Fruit fly (Drosophila melanogaster): Measurements from ENCODE around the gene Nubp2.

Nubp2 gene

dm6 chr3L:20507552-20507951 is 18.8 kb upstream of the Nubp2 start (continued):
- TF ChIP-seq CG15269 (tag; optimal IDR thresholded peaks at IDR 0.05) (no peak), Max (GFP tag; optimal IDR thresholded peaks at IDR 0.05) (no peak), BtbVII (GFP tag; optimal IDR thresholded peaks at IDR 0.05) (no peak), CG14667 (GFP tag; IDR thresholded peaks at IDR 0.05) (no peak), CG17385 (GFP tag; optimal IDR thresholded peaks at IDR 0.05) (no peak), al (GFP tag; IDR thresholded peaks at IDR 0.05) (no peak), Pdp1 (GFP tag; optimal IDR thresholded peaks at IDR 0.05) (peak in 1 of 2 experiments; percentile 94), CG1233 (GFP tag; optimal IDR thresholded peaks at IDR 0.05) (peak; percentile 28), HHEX (GFP tag; optimal IDR thresholded peaks at IDR 0.05) (peak; percentile 18), bbx (GFP tag; IDR thresholded peaks at IDR 0.05; ENCODE audit: partially characterized antibody) (no peak), gem (tag; optimal IDR thresholded peaks at IDR 0.05) (peak; percentile 22), BEAF-32 (GFP tag; optimal IDR thresholded peaks at IDR 0.05) (no peak), sens (GFP tag) (peak; percentile 9), Trl (optimal IDR thresholded peaks at IDR 0.05) (no peak), Trl (GFP tag; optimal IDR thresholded peaks at IDR 0.05) (no peak), tin (GFP tag; optimal IDR thresholded peaks at IDR 0.05) (no peak), shn (GFP tag; optimal IDR thresholded peaks at IDR 0.05) (no peak), Spps (tag; optimal IDR thresholded peaks at IDR 0.05) (peak; percentile 33), MBD-R2 (GFP tag; IDR thresholded peaks at IDR 0.05) (no peak; the same call in 1 of the 2 replicates), stc (GFP tag; IDR thresholded peaks at IDR 0.05) (0 out of 2 replicates have a peak, but pooled peaks have one; percentile 42), hth (optimal IDR thresholded peaks at IDR 0.05) (no peak)

- no peak for TF ChIP-seq cg (GFP tag; optimal IDR thresholded peaks at IDR 0.05)
- TF ChIP-seq vvl (GFP tag; IDR thresholded peaks at IDR 0.05), result peak; percentile 96
- 0 out of 4 replicates have a peak, but pooled peaks have one; percentile 14 for TF ChIP-seq Dll (GFP tag; IDR thresholded peaks at IDR 0.05; ENCODE audit: partially characterized antibody)
- peak; percentile 77 for TF ChIP-seq Mes4 (GFP tag; optimal IDR thresholded peaks at IDR 0.05)
- peak; percentile 42; the same call in 1 of the 2 replicates for TF ChIP-seq nerfin-2 (GFP tag; IDR thresholded peaks at IDR 0.05; ENCODE audit: partially characterized antibody)
- TF ChIP-seq D (optimal IDR thresholded peaks at IDR 0.05), result no peak
- TF ChIP-seq D (GFP tag; optimal IDR thresholded peaks at IDR 0.05), result peak; percentile 84
- TF ChIP-seq vfl (GFP tag; optimal IDR thresholded peaks at IDR 0.05), result peak; percentile 92
- TF ChIP-seq mam (GFP tag; optimal IDR thresholded peaks at IDR 0.05), result peak; percentile 97
- peak; percentile 90 for TF ChIP-seq ERR (GFP tag; optimal IDR thresholded peaks at IDR 0.05)
- peak; percentile 85 for TF ChIP-seq nom (GFP tag; optimal IDR thresholded peaks at IDR 0.05)
- TF ChIP-seq HmgD (GFP tag; optimal IDR thresholded peaks at IDR 0.05), result peak; percentile 81
- TF ChIP-seq unpg (GFP tag; optimal IDR thresholded peaks at IDR 0.05), result peak; percentile 88
- peak; percentile 80 for TF ChIP-seq CG10462 (GFP tag; optimal IDR thresholded peaks at IDR 0.05)
- TF ChIP-seq CG3838 (GFP tag; optimal IDR thresholded peaks at IDR 0.05), result peak; percentile 72
- TF ChIP-seq CG8388 (GFP tag; optimal IDR thresholded peaks at IDR 0.05), result peak; percentile 71
- peak; percentile 65 for TF ChIP-seq Bgb (GFP tag; IDR thresholded peaks at IDR 0.05; ENCODE audit: partially characterized antibody)
- no peak for TF ChIP-seq Sin3A (optimal IDR thresholded peaks at IDR 0.05)
- peak; percentile 93 for TF ChIP-seq CG7556 (GFP tag; optimal IDR thresholded peaks at IDR 0.05)
- TF ChIP-seq repo (GFP tag; optimal IDR thresholded peaks at IDR 0.05), result peak; percentile 79
- peak; percentile 42; the same call in 1 of the 2 replicates for TF ChIP-seq wor (GFP tag; IDR thresholded peaks at IDR 0.05)
- peak; percentile 95 for TF ChIP-seq al (GFP tag; IDR thresholded peaks at IDR 0.05)
- TF ChIP-seq CG17802 (tag; optimal IDR thresholded peaks at IDR 0.05), result peak; percentile 64
- TF ChIP-seq fru (optimal IDR thresholded peaks at IDR 0.05), result no peak
- TF ChIP-seq CG31388 (GFP tag; optimal IDR thresholded peaks at IDR 0.05), result peak; percentile 85
- peak; percentile 57; the same call in 1 of the 2 replicates for TF ChIP-seq CG10321 (GFP tag; IDR thresholded peaks at IDR 0.05)
- TF ChIP-seq CG6272 (GFP tag; IDR thresholded peaks at IDR 0.05), result peak; percentile 93
- peak; percentile 98 for TF ChIP-seq lab (GFP tag; optimal IDR thresholded peaks at IDR 0.05)
- TF ChIP-seq TFAM (GFP tag; optimal IDR thresholded peaks at IDR 0.05), result peak; percentile 38
- TF ChIP-seq pros (GFP tag; optimal IDR thresholded peaks at IDR 0.05), result peak; percentile 54
- peak; percentile 78 for TF ChIP-seq CG7987 (GFP tag; optimal IDR thresholded peaks at IDR 0.05)
- TF ChIP-seq CG10565 (GFP tag; optimal IDR thresholded peaks at IDR 0.05), result peak; percentile 18
These were observed 18.2 kb upstream of the Nubp2 start for dm6 chr3L:20508136-20508635.

Measured in whole organism, embryonic.